Fruit fly (Drosophila melanogaster) Kc167 (cell line): ENCODE data around the gene Cpr78Cc.

Source experiments
- Sin3A ChIP-seq: fragments of >200 bp; optimal IDR thresholded peaks from 2 replicates; lab custom pipeline; 2018; ENCODE audit warnings: missing external identifiers
- h ChIP-seq: fragments of >200 bp; optimal IDR thresholded peaks from 3 replicates; lab custom pipeline; 2018; ENCODE audit warnings: missing external identifiers
- insv ChIP-seq: fragments of >200 bp; optimal IDR thresholded peaks from 3 replicates; lab custom pipeline; 2018; ENCODE audit warnings: missing external identifiers
- psq ChIP-seq: fragments of >200 bp; optimal IDR thresholded peaks from 2 replicates; lab custom pipeline; 2017; ENCODE audit warnings: missing external identifiers
- ttk ChIP-seq: sonication (Bioruptor generic); optimal IDR thresholded peaks from 2 replicates; lab custom pipeline; 2017; ENCODE audit warnings: missing external identifiers

DNA sequence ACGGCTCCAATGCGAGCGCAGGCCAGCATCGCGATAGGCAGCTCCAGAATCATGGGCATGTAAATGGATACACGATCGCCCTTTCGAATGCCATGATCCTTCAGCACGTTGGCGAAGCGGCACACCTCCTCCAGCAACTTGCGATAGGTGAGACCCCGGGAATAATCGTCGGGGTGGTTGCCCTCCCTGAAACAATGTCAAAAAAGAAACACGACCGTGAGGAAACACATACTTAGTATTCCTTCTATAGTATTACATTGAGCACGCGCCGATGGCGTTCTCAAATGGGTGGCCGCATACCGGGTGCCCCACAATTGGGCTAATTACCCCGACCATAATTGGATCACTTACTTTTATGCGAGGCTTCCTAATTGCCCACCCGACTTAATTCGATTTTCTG, 26.9 kb upstream of the Cpr78Cc start:
- TF ChIP-seq ttk (lab: Kevin White, UChicago) (no peak), h (no peak), insv (lab: Kevin White, UChicago) (no peak), psq (lab: Kevin White, UChicago) (no peak), Sin3A (lab: Kevin White, UChicago) (no peak)
